Worm (Caenorhabditis elegans) whole organism, late embryonic: ENCODE measurements around the gene dct-15.

Source experiments
- C08G9.2 ChIP-seq: sonication (generic microtip); optimal IDR thresholded peaks from 2 replicates; lab custom pipeline; 2016; ENCODE audit warnings: mild to moderate bottlenecking, missing genetic modification characterization, moderate library complexity, missing compliant biosample characterization
- C38D4.7 ChIP-seq: fragments of 200-800 bp; sonication (Bioruptor generic); optimal IDR thresholded peaks from 2 replicates; lab custom pipeline; 2018; ENCODE audit warnings: mild to moderate bottlenecking, missing genetic modification characterization, moderate library complexity, missing compliant biosample characterization
- F13H6.1 ChIP-seq: sonication (generic microtip); optimal IDR thresholded peaks from 2 replicates; lab custom pipeline; 2016; ENCODE audit warnings: missing genetic modification characterization, missing compliant biosample characterization
- ama-1 ChIP-seq: fragments of 150-350 bp; optimal IDR thresholded peaks from 2 replicates; lab custom pipeline; 2014
- ceh-14 ChIP-seq: sonication (generic microtip); optimal IDR thresholded peaks from 2 replicates; lab custom pipeline; 2016; ENCODE audit warnings: missing genotype, missing genetic modification characterization, missing compliant biosample characterization
- ceh-18 ChIP-seq: sonication (generic microtip); optimal IDR thresholded peaks from 2 replicates; lab custom pipeline; 2016; ENCODE audit warnings: missing genetic modification characterization, missing compliant biosample characterization
- ceh-19 ChIP-seq: fragments of 200-800 bp; sonication (Bioruptor generic); optimal IDR thresholded peaks from 2 replicates; lab custom pipeline; 2018; ENCODE audit warnings: mild to moderate bottlenecking, missing genetic modification characterization, missing compliant biosample characterization
- ceh-22 ChIP-seq: sonication (generic microtip); optimal IDR thresholded peaks from 2 replicates; lab custom pipeline; 2017; ENCODE audit warnings: missing biosample characterization, missing genetic modification characterization
- ceh-24 ChIP-seq: sonication (generic microtip); optimal IDR thresholded peaks from 2 replicates; lab custom pipeline; 2016; ENCODE audit warnings: mild to moderate bottlenecking, missing genetic modification characterization, missing compliant biosample characterization
- ceh-31 ChIP-seq: sonication (generic microtip); optimal IDR thresholded peaks from 2 replicates; lab custom pipeline; 2016; ENCODE audit warnings: missing genetic modification characterization, missing compliant biosample characterization
- ceh-34 ChIP-seq: sonication (generic microtip); optimal IDR thresholded peaks from 2 replicates; lab custom pipeline; 2016; ENCODE audit warnings: mild to moderate bottlenecking, missing genetic modification characterization, missing compliant biosample characterization
- dmd-4 ChIP-seq: sonication (generic microtip); optimal IDR thresholded peaks from 2 replicates; lab custom pipeline; 2016; ENCODE audit warnings: borderline replicate concordance, missing genetic modification characterization, missing compliant biosample characterization
- elt-2 ChIP-seq: sonication (generic microtip); optimal IDR thresholded peaks from 2 replicates; lab custom pipeline; 2016; ENCODE audit warnings: missing genetic modification reagents, missing genetic modification characterization, missing compliant biosample characterization
- elt-4 ChIP-seq: sonication (generic microtip); optimal IDR thresholded peaks from 2 replicates; lab custom pipeline; 2016; ENCODE audit warnings: missing genetic modification characterization, missing compliant biosample characterization
- ets-4 ChIP-seq: sonication (generic microtip); optimal IDR thresholded peaks from 2 replicates; lab custom pipeline; 2016; ENCODE audit warnings: missing genetic modification characterization, missing compliant biosample characterization
- eyg-1 ChIP-seq: sonication (generic microtip); optimal IDR thresholded peaks from 2 replicates; lab custom pipeline; 2016; ENCODE audit warnings: missing genotype, missing genetic modification characterization, missing compliant biosample characterization
- fkh-10 ChIP-seq: fragments of 150-350 bp; optimal IDR thresholded peaks from 2 replicates; lab custom pipeline; 2014; ENCODE audit warnings: missing biosample characterization, missing genetic modification reagents, missing genetic modification characterization
- fkh-6 ChIP-seq: sonication (generic microtip); optimal IDR thresholded peaks from 2 replicates; lab custom pipeline; 2016; ENCODE audit warnings: missing genetic modification characterization, missing compliant biosample characterization
- hlh-13 ChIP-seq: fragments of 200-800 bp; sonication (Bioruptor generic); optimal IDR thresholded peaks from 2 replicates; lab custom pipeline; 2018; ENCODE audit warnings: mild to moderate bottlenecking, missing genetic modification characterization, missing compliant biosample characterization
- hlh-15 ChIP-seq: sonication (generic microtip); optimal IDR thresholded peaks from 2 replicates; lab custom pipeline; 2016; ENCODE audit warnings: missing genetic modification characterization, missing compliant biosample characterization
- hlh-30 ChIP-seq: sonication (generic microtip); optimal IDR thresholded peaks from 2 replicates; lab custom pipeline; 2017; ENCODE audit warnings: antibody characterized with exemption, missing genetic modification characterization, missing compliant biosample characterization; ENCODE audit not compliant: insufficient read depth
- hlh-6 ChIP-seq: sonication (generic microtip); optimal IDR thresholded peaks from 2 replicates; lab custom pipeline; 2016; ENCODE audit warnings: missing genotype, missing genetic modification characterization, missing compliant biosample characterization
- lim-6 ChIP-seq: sonication (generic microtip); optimal IDR thresholded peaks from 2 replicates; lab custom pipeline; 2016; ENCODE audit warnings: missing genetic modification characterization, missing compliant biosample characterization
- nhr-11 ChIP-seq: fragments of 150-350 bp; optimal IDR thresholded peaks from 2 replicates; lab custom pipeline; 2014; ENCODE audit warnings: missing biosample characterization, missing genetic modification characterization
- pag-3 ChIP-seq: sonication (generic microtip); optimal IDR thresholded peaks from 2 replicates; lab custom pipeline; 2016; ENCODE audit warnings: missing compliant biosample characterization, missing genetic modification characterization, borderline replicate concordance
- pat-9 ChIP-seq: fragments of 200-800 bp; sonication (Bioruptor generic); optimal IDR thresholded peaks from 2 replicates; lab custom pipeline; 2018; ENCODE audit warnings: mild to moderate bottlenecking, missing genetic modification characterization, moderate library complexity, missing compliant biosample characterization
- pax-1 ChIP-seq: fragments of 150-350 bp; optimal IDR thresholded peaks from 2 replicates; lab custom pipeline; 2014; ENCODE audit warnings: missing biosample characterization, missing genetic modification characterization
- pqm-1 ChIP-seq: sonication (generic microtip); optimal IDR thresholded peaks from 2 replicates; lab custom pipeline; 2016; ENCODE audit warnings: missing genetic modification characterization, missing compliant biosample characterization
- ref-2 ChIP-seq: sonication (generic microtip); optimal IDR thresholded peaks from 2 replicates; lab custom pipeline; 2016; ENCODE audit warnings: missing genetic modification characterization, missing compliant biosample characterization
- rnt-1 ChIP-seq: sonication (generic microtip); optimal IDR thresholded peaks from 2 replicates; lab custom pipeline; 2016; ENCODE audit warnings: missing genetic modification characterization, missing compliant biosample characterization
- sdc-2 ChIP-seq: sonication (generic microtip); optimal IDR thresholded peaks from 2 replicates; lab custom pipeline; 2016; ENCODE audit warnings: missing genotype, missing genetic modification characterization, missing compliant biosample characterization
- sox-2 ChIP-seq: fragments of 200-800 bp; sonication (Bioruptor generic); IDR thresholded peaks from 2 replicates; pipeline ENCODE4 v1.3.6; 2022; ENCODE audit warnings: missing genetic modification reagents, missing genetic modification characterization, missing compliant biosample characterization
- syd-9 ChIP-seq: sonication (generic microtip); optimal IDR thresholded peaks from 2 replicates; lab custom pipeline; 2016; ENCODE audit warnings: mild to moderate bottlenecking, missing genetic modification characterization, moderate library complexity, missing compliant biosample characterization
- ttx-3 ChIP-seq: sonication (generic microtip); optimal IDR thresholded peaks from 2 replicates; lab custom pipeline; 2016; ENCODE audit warnings: missing genetic modification reagents, missing genetic modification characterization, missing compliant biosample characterization
- unc-86 ChIP-seq: sonication (generic microtip); optimal IDR thresholded peaks from 2 replicates; lab custom pipeline; 2016; ENCODE audit warnings: missing genetic modification characterization, missing compliant biosample characterization
- zip-5 ChIP-seq: sonication (generic microtip); optimal IDR thresholded peaks from 2 replicates; lab custom pipeline; 2016; ENCODE audit warnings: missing genetic modification characterization, missing compliant biosample characterization

dct-15 gene

ce11 chrIV:9833337-9833736, 22.8 kb upstream of the dct-15 start:
- TF ChIP-seq sdc-2 (tag; lab: Kevin White, UChicago) (no peak), ceh-31 (tag; lab: Kevin White, UChicago) (no peak), ceh-22 (tag; lab: Kevin White, UChicago) (no peak), ceh-34 (tag; lab: Kevin White, UChicago) (no peak), unc-86 (no peak), ama-1 (lab: Kevin White, UChicago) (no peak), rnt-1 (tag; lab: Kevin White, UChicago) (no peak), fkh-10 (GFP tag; lab: Kevin White, UChicago) (no peak), C08G9.2 (no peak), ttx-3 (tag; lab: Kevin White, UChicago) (no peak), F13H6.1 (tag; lab: Kevin White, UChicago) (no peak), ceh-18 (tag; lab: Kevin White, UChicago) (no peak), lim-6 (tag; lab: Kevin White, UChicago) (no peak), hlh-6 (no peak), ets-4 (tag; lab: Kevin White, UChicago) (no peak), ceh-14 (tag; lab: Kevin White, UChicago) (no peak), pag-3 (tag; lab: Kevin White, UChicago) (no peak), C38D4.7 (GFP tag; lab: Kevin White, UChicago) (no peak), syd-9 (tag; lab: Kevin White, UChicago) (no peak)

DNA sequence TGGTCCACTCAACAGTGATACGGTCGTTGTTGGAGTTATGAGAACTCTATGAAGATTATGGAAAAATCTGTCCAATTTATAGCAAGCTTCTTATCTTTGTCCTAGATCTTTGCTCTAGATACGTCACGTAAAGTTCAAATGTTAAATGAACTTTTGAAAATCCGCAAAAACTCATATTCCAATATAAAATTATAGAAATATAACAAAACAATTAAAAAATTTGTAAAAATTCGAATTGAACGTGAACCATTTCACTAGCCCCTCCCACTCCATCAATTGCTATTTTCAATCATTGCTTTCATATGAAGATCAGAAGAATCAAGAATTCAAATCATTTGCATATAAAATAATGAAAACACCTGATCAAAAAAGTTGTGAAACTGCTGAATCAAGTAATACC, 22.1 kb upstream of the dct-15 start, which contains the start of gene kin-21:
Gene kin-21, plus strand, starts transcription at position 301 of the 400 bp plus-strand sequence.
- TF ChIP-seq ceh-19 (GFP tag; lab: Kevin White, UChicago) (no peak), ets-4 (tag; lab: Kevin White, UChicago) (no peak), rnt-1 (tag; lab: Kevin White, UChicago) (no peak), nhr-11 (tag; lab: Kevin White, UChicago) (no peak), pqm-1 (no peak)

DNA sequence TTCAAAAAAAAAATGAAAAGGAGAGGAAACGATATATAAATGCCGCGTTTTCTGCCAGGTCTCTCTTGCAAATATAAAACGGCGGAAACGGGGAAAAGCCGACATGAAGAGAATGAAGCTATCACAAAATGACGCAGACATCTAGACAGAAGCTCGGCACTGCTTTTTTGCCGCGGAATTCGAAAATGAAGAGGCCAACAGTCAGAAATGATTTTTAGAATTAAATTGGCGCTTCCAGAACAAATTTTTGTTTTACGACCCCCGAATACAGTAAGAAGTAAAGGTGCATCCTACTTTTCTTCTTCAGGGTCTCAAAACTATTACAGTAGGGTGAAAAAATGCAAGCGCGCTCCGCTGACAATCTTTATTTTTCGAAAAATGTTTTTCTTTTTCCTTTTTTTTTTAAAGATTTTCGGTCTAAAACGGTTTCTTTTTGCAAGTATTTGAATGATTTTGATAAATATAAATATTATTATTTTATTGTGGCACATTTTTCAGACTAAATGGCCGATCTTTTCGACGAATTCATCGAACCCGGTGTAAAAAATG, 14.7 kb upstream of the dct-15 start, which contains the start of gene mtr-4:
Gene mtr-4, plus strand, starts transcription at position 499 of the 549 bp plus-strand sequence.
- no peak for TF ChIP-seq fkh-10 (GFP tag; lab: Kevin White, UChicago)
- TF ChIP-seq ets-4 (tag; lab: Kevin White, UChicago) = no peak
- TF ChIP-seq elt-2 = no peak
- TF ChIP-seq pax-1 (tag; lab: Kevin White, UChicago) = no peak
- no peak for TF ChIP-seq sdc-2 (tag; lab: Kevin White, UChicago)
- TF ChIP-seq hlh-13 (GFP tag; lab: Kevin White, UChicago) = no peak
- no peak for TF ChIP-seq ref-2 (tag; lab: Kevin White, UChicago)
- TF ChIP-seq pag-3 (tag; lab: Kevin White, UChicago) = no peak
- no peak for TF ChIP-seq eyg-1 (tag; lab: Kevin White, UChicago)

ce11 chrIV:9824480-9824879, 13.9 kb upstream of the dct-15 start, which contains the start of gene catp-6:
TSS of gene catp-6 (minus strand) at chrIV:9824580.
- TF ChIP-seq pqm-1 = no peak
- TF ChIP-seq ets-4 (tag; lab: Kevin White, UChicago) = no peak
- TF ChIP-seq pat-9 (tag; lab: Kevin White, UChicago) = no peak
- TF ChIP-seq rnt-1 (tag; lab: Kevin White, UChicago) = no peak
- TF ChIP-seq elt-4 = no peak
- no peak for TF ChIP-seq ceh-24
- no peak for TF ChIP-seq hlh-30 (tag; lab: Kevin White, UChicago)
- TF ChIP-seq sox-2 (GFP tag; lab: Robert Waterston, UW) = no peak
- TF ChIP-seq fkh-6 (tag; lab: Kevin White, UChicago) = no peak

- TF ChIP-seq C08G9.2 (peak; percentile 9), dmd-4 (tag; lab: Kevin White, UChicago) (no peak), zip-5 (tag; lab: Kevin White, UChicago) (no peak), hlh-15 (tag; lab: Kevin White, UChicago) (no peak), nhr-11 (tag; lab: Kevin White, UChicago) (no peak)
- TF ChIP-seq, all 69 proteins: peak for 1
These were observed 12.1 kb upstream of the dct-15 start for ce11 chrIV:9822585-9822984.
